Fruit fly (Drosophila melanogaster) ovary, adult (tissue): ENCODE results near the gene CG18636.
"Not testable (repeated sequence)": the region's sequence is repeated elsewhere in the genome, so short reads cannot be mapped to it uniquely, and the experiment has no call there.

Experiments used
- CG17801 ChIP-seq: fragments of 200-800 bp; optimal IDR thresholded peaks from 2 replicates; lab custom pipeline; 2019; ENCODE audit warnings: missing biosample characterization, mild to moderate bottlenecking, missing genetic modification characterization, moderate library complexity; ENCODE audit not compliant: partially characterized antibody

The CG18636 gene

dm6 chr2L:14737669-14738068 lies 46.7 kb downstream of the CG18636 start, which contains the start of gene CG31775:
Gene CG31775, minus strand, starts transcription at chr2L:14737769.
- TF ChIP-seq CG17801 (GFP tag; lab: Kevin White, UChicago), result not testable (repeated sequence)

dm6 chr2L:14735543-14735942 lies 48.9 kb downstream of the CG18636 start, which contains the start of gene CG31835:
Gene CG31835, plus strand, starts transcription at chr2L:14735843.
- TF ChIP-seq CG17801 (GFP tag; lab: Kevin White, UChicago), result not testable (repeated sequence)
